Fruit fly (Drosophila melanogaster) whole organism, wandering third instar larva: ENCODE results near the gene CanA-14F.

ENCODE experiments used
- Abd-B ChIP-seq: fragments of >200 bp; optimal IDR thresholded peaks from 2 replicates; lab custom pipeline; 2017; ENCODE audit warnings: missing biosample characterization, missing genetic modification characterization
- CG32264 ChIP-seq: fragments of 200-800 bp; sonication (Bioruptor generic); optimal IDR thresholded peaks from 2 replicates; lab custom pipeline; 2016; ENCODE audit warnings: missing biosample characterization, missing genetic modification characterization
- CG9705 ChIP-seq: fragments of 200-800 bp; sonication (Bioruptor generic); optimal IDR thresholded peaks from 2 replicates; lab custom pipeline; 2018; ENCODE audit warnings: missing biosample characterization, mild to moderate bottlenecking, missing genetic modification characterization
- CrebA ChIP-seq: fragments of 200-800 bp; sonication (Bioruptor generic); optimal IDR thresholded peaks from 2 replicates; lab custom pipeline; 2016; ENCODE audit warnings: missing biosample characterization, mild to moderate bottlenecking, missing genetic modification characterization, borderline replicate concordance
- Dfd ChIP-seq: fragments of >200 bp; optimal IDR thresholded peaks from 2 replicates; lab custom pipeline; 2017; ENCODE audit warnings: missing biosample characterization, missing genetic modification characterization
- Dif ChIP-seq: fragments of 200-275, 200-300 bp; sonication (Bioruptor generic); optimal IDR thresholded peaks from 2 replicates; lab custom pipeline; 2018; ENCODE audit warnings: missing biosample characterization, missing genetic modification characterization; ENCODE audit not compliant: partially characterized antibody
- GATAd ChIP-seq: sonication (Bioruptor generic); optimal IDR thresholded peaks from 2 replicates; lab custom pipeline; 2016; ENCODE audit warnings: missing biosample characterization, missing genetic modification characterization
- HLH106 ChIP-seq: fragments of 200-800 bp; optimal IDR thresholded peaks from 3 replicates; lab custom pipeline; 2019; ENCODE audit warnings: missing biosample characterization, mild to moderate bottlenecking, missing genetic modification characterization, moderate library complexity
- Hnf4 ChIP-seq: fragments of 200-800 bp; sonication (Bioruptor generic); optimal IDR thresholded peaks from 2 replicates; lab custom pipeline; 2016; ENCODE audit warnings: missing biosample characterization, mild to moderate bottlenecking, missing genetic modification characterization
- Hr78 ChIP-seq: fragments of >200 bp; optimal IDR thresholded peaks from 2 replicates; lab custom pipeline; 2017; ENCODE audit warnings: missing biosample characterization, missing genetic modification characterization
- Hr83 ChIP-seq: fragments of 200-300 bp; sonication (Bioruptor generic); optimal IDR thresholded peaks from 2 replicates; lab custom pipeline; 2016; ENCODE audit warnings: missing biosample characterization, mild to moderate bottlenecking, missing genetic modification characterization, moderate library complexity; ENCODE audit not compliant: poor library complexity, severe bottlenecking
- Jra ChIP-seq: sonication (Bioruptor generic); optimal IDR thresholded peaks from 2 replicates; lab custom pipeline; 2016; ENCODE audit warnings: missing biosample characterization, missing genetic modification characterization
- Mio ChIP-seq: sonication (Bioruptor generic); optimal IDR thresholded peaks from 2 replicates; lab custom pipeline; 2016; ENCODE audit warnings: missing biosample characterization, missing genetic modification characterization
- Myc ChIP-seq: fragments of >200 bp; optimal IDR thresholded peaks from 2 replicates; lab custom pipeline; 2017
- N ChIP-seq: fragments of >200 bp; optimal IDR thresholded peaks from 2 replicates; lab custom pipeline; 2018; ENCODE audit warnings: missing biosample characterization, missing external identifiers, missing genetic modification characterization
- OdsH ChIP-seq: fragments of 200-800 bp; sonication (Bioruptor generic); optimal IDR thresholded peaks from 2 replicates; lab custom pipeline; 2016; ENCODE audit warnings: missing biosample characterization, mild to moderate bottlenecking, missing genetic modification characterization
- Rel ChIP-seq, 2 experiments: fragments of 200-800 bp; sonication (Bioruptor generic) in 1 of 2; optimal IDR thresholded peaks; 2 replicates in 1 of 2; 3 replicates in 1 of 2; lab custom pipeline; 2016 to 2019; ENCODE audit warnings: mild to moderate bottlenecking in 2 of 2, missing biosample characterization in 2 of 2, missing genetic modification characterization in 2 of 2, moderate library complexity in 1 of 2
- Sp1 ChIP-seq: fragments of 200-800 bp; sonication (Bioruptor generic); optimal IDR thresholded peaks from 3 replicates; lab custom pipeline; 2019; ENCODE audit warnings: missing biosample characterization, mild to moderate bottlenecking, missing genetic modification characterization, moderate library complexity
- Vsx2 ChIP-seq: fragments of 200-300, 225-300 bp; sonication (Bioruptor generic); optimal IDR thresholded peaks from 2 replicates; lab custom pipeline; 2018; ENCODE audit warnings: missing biosample characterization, missing genetic modification characterization; ENCODE audit not compliant: partially characterized antibody
- br ChIP-seq: fragments of 200-800 bp; sonication (Bioruptor generic); optimal IDR thresholded peaks from 2 replicates; lab custom pipeline; 2016; ENCODE audit warnings: missing biosample characterization, missing genetic modification characterization
- brk ChIP-seq: fragments of 200-800 bp; sonication (Bioruptor generic); optimal IDR thresholded peaks from 2 replicates; lab custom pipeline; 2016; ENCODE audit warnings: missing biosample characterization, mild to moderate bottlenecking, missing genetic modification characterization
- dl ChIP-seq, 2 experiments: fragments of 175-275, 200-275 bp in 1 of 2; fragments of 200-275 bp in 1 of 2; sonication (Bioruptor generic); optimal IDR thresholded peaks; lab custom pipeline; 2018; ENCODE audit warnings: mild to moderate bottlenecking in 2 of 2, missing biosample characterization in 2 of 2, missing genetic modification characterization in 2 of 2, moderate library complexity in 2 of 2; ENCODE audit not compliant: partially characterized antibody in 2 of 2, insufficient read depth in 1 of 2
- dmrt93B ChIP-seq: fragments of 200-800 bp; sonication (Bioruptor generic); optimal IDR thresholded peaks from 2 replicates; lab custom pipeline; 2018; ENCODE audit warnings: missing biosample characterization, mild to moderate bottlenecking, missing genetic modification characterization
- dsf ChIP-seq: sonication (Bioruptor generic); optimal IDR thresholded peaks from 2 replicates; lab custom pipeline; 2016; ENCODE audit warnings: missing biosample characterization, missing genetic modification characterization, borderline replicate concordance
- ey ChIP-seq: fragments of 200-800 bp; sonication (Bioruptor generic); optimal IDR thresholded peaks from 2 replicates; lab custom pipeline; 2016; ENCODE audit warnings: missing biosample characterization, missing genetic modification characterization
- foxo ChIP-seq, 2 experiments: fragments of 200-800 bp; sonication (Bioruptor generic); optimal IDR thresholded peaks; 2 replicates in 1 of 2; 3 replicates in 1 of 2; lab custom pipeline; 2016 to 2017; ENCODE audit warnings: missing biosample characterization in 2 of 2, missing genetic modification characterization in 2 of 2
- fru ChIP-seq: fragments of 200-800 bp; sonication (Bioruptor generic); optimal IDR thresholded peaks from 3 replicates; lab custom pipeline; 2016; ENCODE audit warnings: missing biosample characterization, mild to moderate bottlenecking, missing genetic modification characterization
- h ChIP-seq: fragments of 200-800 bp; sonication (Bioruptor generic); optimal IDR thresholded peaks from 3 replicates; lab custom pipeline; 2016; ENCODE audit warnings: missing biosample characterization, mild to moderate bottlenecking, missing genetic modification characterization
- jim ChIP-seq: fragments of 175-275, 200-325 bp; sonication (Bioruptor generic); optimal IDR thresholded peaks from 2 replicates; lab custom pipeline; 2016; ENCODE audit warnings: missing biosample characterization, mild to moderate bottlenecking, missing genetic modification characterization
- lola ChIP-seq: fragments of >200 bp; optimal IDR thresholded peaks from 2 replicates; lab custom pipeline; 2017; ENCODE audit warnings: missing biosample characterization, missing genetic modification characterization
- pan ChIP-seq: fragments of >200 bp; optimal IDR thresholded peaks from 2 replicates; lab custom pipeline; 2017
- psq ChIP-seq: fragments of 200-800 bp; sonication (Bioruptor generic); optimal IDR thresholded peaks from 3 replicates; lab custom pipeline; 2017; ENCODE audit warnings: missing biosample characterization, mild to moderate bottlenecking, missing genetic modification characterization, moderate library complexity
- rgr ChIP-seq: fragments of 200-800 bp; sonication (Bioruptor generic); optimal IDR thresholded peaks from 3 replicates; lab custom pipeline; 2016; ENCODE audit warnings: missing biosample characterization, mild to moderate bottlenecking, missing genetic modification characterization
- sage ChIP-seq: fragments of 200-800 bp; sonication (Bioruptor generic); optimal IDR thresholded peaks from 2 replicates; lab custom pipeline; 2016; ENCODE audit warnings: missing biosample characterization, mild to moderate bottlenecking, missing genetic modification characterization
- sv ChIP-seq: fragments of 200-800 bp; sonication (Bioruptor generic); optimal IDR thresholded peaks from 3 replicates; lab custom pipeline; 2016; ENCODE audit warnings: missing biosample characterization, missing genetic modification characterization
- tai ChIP-seq: sonication (Bioruptor generic); optimal IDR thresholded peaks from 2 replicates; lab custom pipeline; 2016; ENCODE audit warnings: missing biosample characterization, missing genetic modification characterization
- usp ChIP-seq: fragments of >200 bp; optimal IDR thresholded peaks from 2 replicates; lab custom pipeline; 2017; ENCODE audit warnings: missing biosample characterization, missing genetic modification characterization
- woc ChIP-seq: sonication (Bioruptor generic); optimal IDR thresholded peaks from 2 replicates; lab custom pipeline; 2016; ENCODE audit warnings: missing biosample characterization, mild to moderate bottlenecking, missing genetic modification characterization

CanA-14F gene

dm6 chrX:16607828-16608227 lies 20.9 kb upstream of the CanA-14F start:
- peak; percentile 43 for TF ChIP-seq Dif
- no peak for TF ChIP-seq fru (GFP tag; lab: Kevin White, UChicago)

- TF ChIP-seq CrebA (GFP tag; lab: Kevin White, UChicago) (no peak), sage (GFP tag; lab: Kevin White, UChicago) (peak; percentile 10), Hr83 (peak; percentile 71), Myc (lab: Kevin White, UChicago) (no peak), Hnf4 (GFP tag; lab: Kevin White, UChicago) (no peak), tai (GFP tag; lab: Kevin White, UChicago) (no peak), HLH106 (tag; lab: Kevin White, UChicago) (no peak), Dif (peak; percentile 58), OdsH (GFP tag; lab: Kevin White, UChicago) (no peak), Dfd (no peak), Vsx2 (GFP tag; lab: Kevin White, UChicago) (no peak), woc (GFP tag; lab: Kevin White, UChicago) (no peak), h (GFP tag; lab: Kevin White, UChicago) (peak; percentile 30), foxo (GFP tag; optimal IDR thresholded peaks at IDR 0.05; lab: Kevin White, UChicago) (peak in 1 of 2 experiments; percentile 85), usp (GFP tag; lab: Kevin White, UChicago) (no peak), CG32264 (peak; percentile 74), dl (GFP tag; optimal IDR thresholded peaks at IDR 0.05; lab: Kevin White, UChicago; ENCODE audit: insufficient read depth in 1 of 2, partially characterized antibody in 2 of 2) (peak in 1 of 2 experiments; percentile 58), dsf (no peak), lola (GFP tag; lab: Kevin White, UChicago) (no peak), Abd-B (no peak), brk (GFP tag; lab: Kevin White, UChicago) (no peak), fru (GFP tag; lab: Kevin White, UChicago) (peak; percentile 16), Sp1 (GFP tag; lab: Kevin White, UChicago) (peak; percentile 91), pan (lab: Kevin White, UChicago) (no peak), dmrt93B (GFP tag; lab: Kevin White, UChicago) (no peak), Jra (peak; percentile 2), Mio (GFP tag; lab: Kevin White, UChicago) (no peak), br (GFP tag; lab: Kevin White, UChicago) (no peak), CG9705 (GFP tag; lab: Kevin White, UChicago) (peak; percentile 31), ey (no peak), N (GFP tag; lab: Kevin White, UChicago) (peak; percentile 40), psq (GFP tag; lab: Kevin White, UChicago) (peak; percentile 87), GATAd (no peak), Rel (GFP tag; optimal IDR thresholded peaks at IDR 0.05; lab: Kevin White, UChicago) (peak; percentile 98), Rel (tag; optimal IDR thresholded peaks at IDR 0.05; lab: Kevin White, UChicago) (peak; percentile 56), Hr78 (GFP tag; lab: Kevin White, UChicago) (no peak), rgr (no peak), jim (GFP tag; lab: Kevin White, UChicago) (peak; percentile 97), sv (GFP tag; lab: Kevin White, UChicago) (no peak)
Measured at dm6 chrX:16599770-16600169, 12.8 kb upstream of the CanA-14F start.

dm6 chrX:16598978-16599664 lies 12.1 kb upstream of the CanA-14F start, which contains the start of the genes CG9784 and Nup153:
TSS of gene CG9784 (minus strand) at chrX:16599215.
TSS of gene Nup153 (plus strand) at chrX:16599241.
- TF ChIP-seq Mio (GFP tag; lab: Kevin White, UChicago) (no peak), CG9705 (GFP tag; lab: Kevin White, UChicago) (no peak), Rel (GFP tag; optimal IDR thresholded peaks at IDR 0.05; lab: Kevin White, UChicago) (no peak), Rel (tag; optimal IDR thresholded peaks at IDR 0.05; lab: Kevin White, UChicago) (peak; percentile 60), Sp1 (GFP tag; lab: Kevin White, UChicago) (no peak), CrebA (GFP tag; lab: Kevin White, UChicago) (no peak), sv (GFP tag; lab: Kevin White, UChicago) (no peak), dsf (no peak), Dfd (no peak), h (GFP tag; lab: Kevin White, UChicago) (no peak), Abd-B (no peak), dmrt93B (GFP tag; lab: Kevin White, UChicago) (no peak), Myc (lab: Kevin White, UChicago) (peak; percentile 40)
- TF ChIP-seq, all 38 proteins: peak for 2
